Worm (Caenorhabditis elegans) whole organism, L3 larva: ENCODE data around the gene arrd-15.
A peak's percentile ranks its signal among the peaks of the same experiment; 100 is the strongest.

Experiments used
- R02D3.7 ChIP-seq: fragments of 150-350 bp; optimal IDR thresholded peaks from 2 replicates; lab custom pipeline; 2014; ENCODE audit warnings: missing biosample characterization, missing genetic modification characterization
- ZK546.5 ChIP-seq: sonication (generic microtip); optimal IDR thresholded peaks from 2 replicates; lab custom pipeline; 2017; ENCODE audit warnings: missing biosample characterization, missing genetic modification characterization
- aly-2 ChIP-seq: fragments of 150-350 bp; optimal IDR thresholded peaks from 2 replicates; lab custom pipeline; 2014; ENCODE audit warnings: missing biosample characterization, missing genetic modification characterization
- ceh-16 ChIP-seq: sonication (generic microtip); optimal IDR thresholded peaks from 2 replicates; lab custom pipeline; 2017; ENCODE audit warnings: missing biosample characterization, missing genetic modification characterization
- ceh-82 ChIP-seq: fragments of 150-350 bp; optimal IDR thresholded peaks from 2 replicates; lab custom pipeline; 2014; ENCODE audit warnings: missing biosample characterization, missing genetic modification characterization
- ceh-9 ChIP-seq: sonication (generic microtip); optimal IDR thresholded peaks from 2 replicates; lab custom pipeline; 2018; ENCODE audit warnings: missing biosample characterization, missing genetic modification characterization
- daf-12 ChIP-seq: fragments of 150-350 bp; optimal IDR thresholded peaks from 2 replicates; lab custom pipeline; 2014; ENCODE audit warnings: missing biosample characterization, missing genetic modification reagents, missing genetic modification characterization
- egl-27 ChIP-seq: sonication (generic microtip); optimal IDR thresholded peaks from 4 replicates; lab custom pipeline; 2017; ENCODE audit warnings: missing biosample characterization, missing genetic modification reagents, missing genetic modification characterization
- egl-5 ChIP-seq: fragments of 150-350 bp; optimal IDR thresholded peaks from 2 replicates; lab custom pipeline; 2017; ENCODE audit warnings: missing biosample characterization, missing genetic modification reagents, missing genetic modification characterization, inconsistent platforms
- elt-1 ChIP-seq: fragments of 150-350 bp; optimal IDR thresholded peaks from 2 replicates; lab custom pipeline; 2014; ENCODE audit warnings: missing biosample characterization, missing genetic modification characterization
- elt-2 ChIP-seq: sonication (generic microtip); optimal IDR thresholded peaks from 2 replicates; lab custom pipeline; 2016; ENCODE audit warnings: missing genetic modification reagents, mild to moderate bottlenecking, missing genetic modification characterization, missing compliant biosample characterization
- elt-3 ChIP-seq, 3 experiments: fragments of 150-350 bp in 1 of 3; sonication (generic microtip) in 2 of 3; optimal IDR thresholded peaks; 2 replicates in 2 of 3; 4 replicates in 1 of 3; lab custom pipeline; 2014 to 2017; ENCODE audit warnings: missing biosample characterization in 3 of 3, missing genetic modification characterization in 3 of 3
- eor-1 ChIP-seq, 2 experiments: fragments of 150-350 bp; optimal IDR thresholded peaks; 2 replicates each; lab custom pipeline; 2014 to 2018; ENCODE audit warnings: missing biosample characterization in 2 of 2, missing genetic modification characterization in 2 of 2
- fkh-10 ChIP-seq: sonication (generic microtip); optimal IDR thresholded peaks from 2 replicates; lab custom pipeline; 2017; ENCODE audit warnings: missing biosample characterization, missing genetic modification reagents, missing genetic modification characterization
- fkh-2 ChIP-seq: fragments of 150-350 bp; optimal IDR thresholded peaks from 2 replicates; lab custom pipeline; 2014; ENCODE audit warnings: missing biosample characterization, missing genetic modification reagents, missing genetic modification characterization
- fos-1 ChIP-seq: fragments of 150-350 bp; optimal IDR thresholded peaks from 2 replicates; lab custom pipeline; 2014; ENCODE audit warnings: missing biosample characterization, missing genetic modification characterization
- hmg-11 ChIP-seq: sonication (generic microtip); optimal IDR thresholded peaks from 2 replicates; lab custom pipeline; 2016; ENCODE audit warnings: missing genetic modification characterization, missing compliant biosample characterization
- jun-1 ChIP-seq: fragments of 150-350 bp; optimal IDR thresholded peaks from 2 replicates; lab custom pipeline; 2014; ENCODE audit warnings: missing biosample characterization, missing genetic modification reagents, missing genetic modification characterization
- lin-15B ChIP-seq: fragments of 150-350 bp; optimal IDR thresholded peaks from 2 replicates; lab custom pipeline; 2014; ENCODE audit warnings: missing biosample characterization, missing genetic modification characterization
- lin-39 ChIP-seq: fragments of 150-350 bp; optimal IDR thresholded peaks from 2 replicates; lab custom pipeline; 2018; ENCODE audit warnings: missing biosample characterization, missing genetic modification reagents, missing genetic modification characterization
- lsy-12 ChIP-seq: sonication (generic microtip); optimal IDR thresholded peaks from 2 replicates; lab custom pipeline; 2016; ENCODE audit warnings: mild to moderate bottlenecking, missing genetic modification characterization, missing compliant biosample characterization
- mdl-1 ChIP-seq: fragments of 150-350 bp; optimal IDR thresholded peaks from 2 replicates; lab custom pipeline; 2014; ENCODE audit warnings: missing biosample characterization, missing genetic modification characterization
- mml-1 ChIP-seq: fragments of 150-350 bp; sonication (generic microtip); optimal IDR thresholded peaks from 3 replicates; lab custom pipeline; 2014; ENCODE audit warnings: missing biosample characterization, missing genetic modification characterization
- nfya-1 ChIP-seq: sonication (generic microtip); optimal IDR thresholded peaks from 2 replicates; lab custom pipeline; 2017; ENCODE audit warnings: missing genetic modification characterization, mild to moderate bottlenecking, missing compliant biosample characterization, antibody characterized with exemption, moderate library complexity; ENCODE audit not compliant: insufficient read depth
- nhr-11 ChIP-seq: fragments of 150-350 bp; optimal IDR thresholded peaks from 2 replicates; lab custom pipeline; 2014; ENCODE audit warnings: missing biosample characterization, missing genetic modification characterization
- nhr-12 ChIP-seq: fragments of 150-350 bp; optimal IDR thresholded peaks from 2 replicates; lab custom pipeline; 2014; ENCODE audit warnings: missing biosample characterization, missing genetic modification characterization
- nhr-23 ChIP-seq: fragments of 150-350 bp; optimal IDR thresholded peaks from 2 replicates; lab custom pipeline; 2014; ENCODE audit warnings: missing biosample characterization, missing genetic modification reagents, missing genetic modification characterization
- nhr-237 ChIP-seq: fragments of 150-350 bp; optimal IDR thresholded peaks from 2 replicates; lab custom pipeline; 2014; ENCODE audit warnings: missing biosample characterization, missing genetic modification characterization
- nhr-25 ChIP-seq: sonication (generic microtip); optimal IDR thresholded peaks from 2 replicates; lab custom pipeline; 2017; ENCODE audit warnings: missing biosample characterization, missing genetic modification characterization
- nhr-28 ChIP-seq: fragments of 150-350 bp; optimal IDR thresholded peaks from 2 replicates; lab custom pipeline; 2014; ENCODE audit warnings: missing biosample characterization, missing genetic modification characterization
- nhr-43 ChIP-seq: sonication (generic microtip); optimal IDR thresholded peaks from 2 replicates; lab custom pipeline; 2016; ENCODE audit warnings: mild to moderate bottlenecking, missing genetic modification characterization, missing compliant biosample characterization; ENCODE audit not compliant: poor library complexity, severe bottlenecking
- nhr-67 ChIP-seq: fragments of 150-350 bp; optimal IDR thresholded peaks from 2 replicates; lab custom pipeline; 2014; ENCODE audit warnings: missing biosample characterization, missing genetic modification characterization
- nhr-76 ChIP-seq: fragments of 150-350 bp; sonication (generic microtip); optimal IDR thresholded peaks from 5 replicates; lab custom pipeline; 2014; ENCODE audit warnings: missing biosample characterization, missing genetic modification characterization
- nhr-77 ChIP-seq: fragments of 150-350 bp; optimal IDR thresholded peaks from 2 replicates; lab custom pipeline; 2014; ENCODE audit warnings: missing biosample characterization, missing genetic modification characterization
- pha-4 ChIP-seq: fragments of 150-350 bp; optimal IDR thresholded peaks from 2 replicates; lab custom pipeline; 2014; ENCODE audit warnings: missing biosample characterization, missing genetic modification reagents, missing genetic modification characterization
- pqm-1 ChIP-seq: fragments of 150-350 bp; optimal IDR thresholded peaks from 2 replicates; lab custom pipeline; 2017; ENCODE audit warnings: missing biosample characterization, missing genetic modification characterization, inconsistent platforms
- sea-2 ChIP-seq: fragments of 150-350 bp; sonication (generic microtip); optimal IDR thresholded peaks from 4 replicates; lab custom pipeline; 2014; ENCODE audit warnings: missing biosample characterization, missing genetic modification reagents, missing genetic modification characterization
- skn-1 ChIP-seq: fragments of 150-350 bp; optimal IDR thresholded peaks from 2 replicates; lab custom pipeline; 2014; ENCODE audit warnings: missing biosample characterization, missing genetic modification characterization
- snpc-4 ChIP-seq: fragments of 150-350 bp; optimal IDR thresholded peaks from 2 replicates; lab custom pipeline; 2014; ENCODE audit warnings: missing biosample characterization, missing genetic modification characterization
- tbx-2 ChIP-seq: sonication (generic microtip); optimal IDR thresholded peaks from 2 replicates; lab custom pipeline; 2016; ENCODE audit warnings: mild to moderate bottlenecking, missing genetic modification characterization, missing compliant biosample characterization
- unc-62 ChIP-seq: fragments of 150-350 bp; sonication (generic microtip); optimal IDR thresholded peaks from 4 replicates; lab custom pipeline; 2014; ENCODE audit warnings: missing biosample characterization, missing genetic modification reagents, missing genetic modification characterization
- zag-1 ChIP-seq: fragments of 150-350 bp; optimal IDR thresholded peaks from 2 replicates; lab custom pipeline; 2014; ENCODE audit warnings: missing biosample characterization, missing genetic modification characterization
- ztf-11 ChIP-seq: fragments of 150-350 bp; optimal IDR thresholded peaks from 2 replicates; lab custom pipeline; 2014; ENCODE audit warnings: missing biosample characterization, missing genetic modification characterization
- ztf-4 ChIP-seq: fragments of 150-350 bp; optimal IDR thresholded peaks from 2 replicates; lab custom pipeline; 2014; ENCODE audit warnings: missing biosample characterization, missing genetic modification characterization

Gene arrd-15

DNA sequence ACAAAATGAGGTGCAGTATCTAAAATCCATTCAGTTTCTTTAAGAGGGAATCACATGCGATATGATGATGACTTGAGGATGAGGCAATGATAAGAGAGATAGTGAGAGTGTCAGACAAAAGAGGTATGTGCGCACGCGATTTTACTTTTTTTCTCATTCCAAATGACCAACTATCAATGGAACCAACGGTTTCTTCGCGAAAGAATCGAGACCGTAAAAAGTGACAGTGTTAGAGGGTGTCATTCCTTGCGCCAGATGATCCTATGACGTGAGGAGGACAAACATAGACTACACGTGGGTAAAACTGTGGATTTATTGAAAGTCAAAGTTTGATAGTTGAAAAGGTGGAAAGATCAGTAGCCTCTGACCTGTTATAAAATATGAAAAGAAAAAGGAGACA is 54.0 kb downstream of the arrd-15 start (continued):
- TF ChIP-seq lsy-12 (tag; lab: Kevin White, UChicago) (no peak), egl-27 (tag; lab: Kevin White, UChicago) (no peak), elt-3 (tag; optimal IDR thresholded peaks at IDR 0.05; lab: Kevin White, UChicago) (peak in 2 of 3 experiments; percentile 36 to 84), lin-15B (no peak), mml-1 (tag; lab: Kevin White, UChicago) (no peak), ceh-16 (tag; lab: Kevin White, UChicago) (no peak)

DNA sequence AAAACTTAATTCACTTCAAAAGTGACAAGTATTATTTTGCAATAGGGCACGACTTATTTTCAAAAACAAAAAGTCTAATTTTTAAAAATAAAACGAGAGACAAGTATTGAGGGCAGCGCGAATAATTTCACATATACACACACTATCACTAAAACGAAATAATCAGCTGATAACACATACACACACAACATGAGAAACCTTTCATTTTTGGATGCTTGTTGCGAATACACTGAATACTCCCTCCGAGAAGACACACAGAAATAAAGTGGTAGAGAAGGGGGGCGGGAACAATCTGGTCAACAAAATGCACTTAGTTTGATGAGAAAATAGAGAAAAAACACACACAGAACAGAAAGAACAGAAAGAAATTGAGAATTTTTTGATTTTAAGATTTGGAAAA is 54.6 kb downstream of the arrd-15 start:
- TF ChIP-seq skn-1 (tag; lab: Kevin White, UChicago): no peak
- no peak for TF ChIP-seq ceh-9 (tag; lab: Kevin White, UChicago)
- TF ChIP-seq mml-1 (tag; lab: Kevin White, UChicago): no peak
- no peak for TF ChIP-seq nhr-237
- peak; percentile 45 for TF ChIP-seq elt-2 (tag; lab: Kevin White, UChicago)
- TF ChIP-seq pqm-1: peak; percentile 4

DNA sequence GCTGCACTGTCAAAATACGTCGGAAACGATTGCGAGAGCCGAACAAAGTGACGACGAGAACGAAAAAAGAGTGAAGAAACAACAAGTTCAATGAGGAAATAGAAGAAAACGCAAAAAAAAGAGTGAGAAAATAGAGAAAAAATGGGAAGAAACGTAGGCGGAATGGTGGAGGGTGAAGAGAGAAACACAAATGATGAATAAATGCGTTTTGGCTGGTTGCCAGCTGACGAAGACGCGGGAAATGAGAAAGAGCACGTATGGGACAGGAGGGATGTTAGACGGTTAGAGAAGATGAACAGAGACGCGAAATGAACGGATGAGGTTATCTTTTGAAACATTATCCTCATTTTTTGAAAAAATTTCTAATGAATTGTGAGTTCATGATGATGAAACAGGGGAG is 55.1 kb downstream of the arrd-15 start:
- no peak for TF ChIP-seq mdl-1 (tag; lab: Kevin White, UChicago)
- no peak for TF ChIP-seq nhr-77
- TF ChIP-seq nhr-28 (tag; lab: Kevin White, UChicago): no peak
- peak; percentile 39 for TF ChIP-seq hmg-11 (tag; lab: Kevin White, UChicago)
- peak; percentile 86 for TF ChIP-seq egl-5 (tag; lab: Kevin White, UChicago)
- TF ChIP-seq jun-1 (tag; lab: Kevin White, UChicago): peak; percentile 38
- peak; percentile 74 for TF ChIP-seq pha-4 (tag; lab: Kevin White, UChicago)
- TF ChIP-seq fos-1 (tag; lab: Kevin White, UChicago): no peak
- TF ChIP-seq nhr-237: no peak
- TF ChIP-seq mml-1 (tag; lab: Kevin White, UChicago): no peak
- TF ChIP-seq ztf-4 (tag; lab: Kevin White, UChicago): no peak
- TF ChIP-seq unc-62 (GFP tag; lab: Kevin White, UChicago): no peak
- no peak for TF ChIP-seq elt-3 (tag; optimal IDR thresholded peaks at IDR 0.05; lab: Kevin White, UChicago)
- no peak for TF ChIP-seq ceh-9 (tag; lab: Kevin White, UChicago)
- TF ChIP-seq nhr-67 (tag; lab: Kevin White, UChicago): no peak
- peak; percentile 31 for TF ChIP-seq elt-2 (tag; lab: Kevin White, UChicago)
- TF ChIP-seq nhr-43 (tag; lab: Kevin White, UChicago): no peak
- TF ChIP-seq ZK546.5: no peak
- no peak for TF ChIP-seq pqm-1
- TF ChIP-seq daf-12: no peak
- no peak for TF ChIP-seq zag-1
- TF ChIP-seq snpc-4 (tag; lab: Kevin White, UChicago): peak; percentile 46
- TF ChIP-seq aly-2: no peak
- no peak for TF ChIP-seq ceh-82 (tag; lab: Kevin White, UChicago)
- TF ChIP-seq fkh-10 (GFP tag; lab: Kevin White, UChicago): peak; percentile 7
- TF ChIP-seq eor-1 (tag; optimal IDR thresholded peaks at IDR 0.05; lab: Kevin White, UChicago): no peak
- no peak for TF ChIP-seq nhr-11 (tag; lab: Kevin White, UChicago)
- peak; percentile 11 for TF ChIP-seq lsy-12 (tag; lab: Kevin White, UChicago)
- TF ChIP-seq nhr-25 (tag; lab: Kevin White, UChicago): peak; percentile 54
- no peak for TF ChIP-seq sea-2
- TF ChIP-seq lin-15B: peak; percentile 32
- no peak for TF ChIP-seq ztf-11
- TF ChIP-seq lin-39 (tag; lab: Kevin White, UChicago): peak; percentile 61
- peak; percentile 2 for TF ChIP-seq R02D3.7 (tag; lab: Kevin White, UChicago)
- TF ChIP-seq nhr-23 (tag; lab: Kevin White, UChicago): peak; percentile 40
- TF ChIP-seq nhr-12 (tag; lab: Kevin White, UChicago): no peak
- TF ChIP-seq nfya-1 (tag; lab: Kevin White, UChicago): peak; percentile 85
- no peak for TF ChIP-seq egl-27 (tag; lab: Kevin White, UChicago)
- TF ChIP-seq elt-1 (tag; lab: Kevin White, UChicago): no peak
- TF ChIP-seq nhr-76 (tag; lab: Kevin White, UChicago): no peak
- no peak for TF ChIP-seq skn-1 (tag; lab: Kevin White, UChicago)
- no peak for TF ChIP-seq fkh-2 (tag; lab: Kevin White, UChicago)
- TF ChIP-seq ceh-16 (tag; lab: Kevin White, UChicago): no peak
- TF ChIP-seq tbx-2 (tag; lab: Kevin White, UChicago): peak; percentile 9
